Worm (Caenorhabditis elegans) whole organism, L1 larva: ENCODE results near the gene rpb-11.

Source experiments
- C04F5.9 ChIP-seq: sonication (generic microtip); optimal IDR thresholded peaks from 2 replicates; lab custom pipeline; 2016; ENCODE audit warnings: missing genetic modification characterization, missing compliant biosample characterization
- C16A3.4 ChIP-seq: fragments of 150-350 bp; optimal IDR thresholded peaks from 2 replicates; lab custom pipeline; 2014; ENCODE audit warnings: missing biosample characterization, missing genetic modification characterization
- F16B12.6 ChIP-seq: fragments of 150-350 bp; optimal IDR thresholded peaks from 2 replicates; lab custom pipeline; 2014; ENCODE audit warnings: missing biosample characterization, missing genetic modification characterization
- aly-2 ChIP-seq: fragments of 150-350 bp; optimal IDR thresholded peaks from 2 replicates; lab custom pipeline; 2014; ENCODE audit warnings: missing biosample characterization, missing genetic modification characterization
- blmp-1 ChIP-seq: fragments of 150-350 bp; optimal IDR thresholded peaks from 2 replicates; lab custom pipeline; 2014; ENCODE audit warnings: missing biosample characterization, missing genetic modification characterization
- ceh-63 ChIP-seq: fragments of 200-800 bp; sonication (Bioruptor generic); optimal IDR thresholded peaks from 2 replicates; lab custom pipeline; 2018; ENCODE audit warnings: mild to moderate bottlenecking, missing genetic modification characterization, missing compliant biosample characterization
- ceh-8 ChIP-seq: fragments of 200-800 bp; sonication (Bioruptor generic); optimal IDR thresholded peaks from 2 replicates; lab custom pipeline; 2018; ENCODE audit warnings: mild to moderate bottlenecking, missing genetic modification characterization, moderate library complexity, missing compliant biosample characterization
- ceh-90 ChIP-seq: sonication (generic microtip); optimal IDR thresholded peaks from 2 replicates; lab custom pipeline; 2016; ENCODE audit warnings: missing genetic modification characterization, missing compliant biosample characterization
- ces-1 ChIP-seq: fragments of 150-350 bp; optimal IDR thresholded peaks from 2 replicates; lab custom pipeline; 2014; ENCODE audit warnings: missing biosample characterization, missing genetic modification reagents, missing genetic modification characterization
- dpl-1 ChIP-seq, 3 experiments: fragments of 150-350 bp in 2 of 3; sonication (generic microtip) in 1 of 3; optimal IDR thresholded peaks; 2 replicates each; lab custom pipeline; 2014 to 2017; ENCODE audit warnings: missing biosample characterization in 3 of 3, missing genetic modification characterization in 3 of 3, missing genetic modification reagents in 3 of 3
- dsc-1 ChIP-seq: sonication (generic microtip); optimal IDR thresholded peaks from 2 replicates; lab custom pipeline; 2016; ENCODE audit warnings: mild to moderate bottlenecking, missing genetic modification characterization, missing compliant biosample characterization
- efl-1 ChIP-seq, 4 experiments: fragments of 150-350 bp; optimal IDR thresholded peaks in 3 of 4; peaks in 1 of 4; 1 replicate in 1 of 4; 2 replicates in 3 of 4; lab custom pipeline; 2014; ENCODE audit warnings: missing biosample characterization in 2 of 4, missing genetic modification characterization in 2 of 4, missing genetic modification reagents in 2 of 4
- efl-3 ChIP-seq: fragments of 200-800 bp; sonication (Bioruptor generic); optimal IDR thresholded peaks from 2 replicates; lab custom pipeline; 2018; ENCODE audit warnings: mild to moderate bottlenecking, missing genetic modification characterization, missing compliant biosample characterization
- egl-27 ChIP-seq, 2 experiments: fragments of 150-350 bp in 1 of 2; sonication (generic microtip); optimal IDR thresholded peaks; 3 replicates each; lab custom pipeline; 2017 to 2018; ENCODE audit warnings: missing biosample characterization in 2 of 2, missing genetic modification characterization in 2 of 2, missing genetic modification reagents in 2 of 2
- elt-2 ChIP-seq: sonication (generic microtip); optimal IDR thresholded peaks from 2 replicates; lab custom pipeline; 2016; ENCODE audit warnings: missing genetic modification characterization, mild to moderate bottlenecking, inconsistent platforms, missing compliant biosample characterization, missing genetic modification reagents
- elt-3 ChIP-seq, 6 experiments: fragments of 150-350 bp in 1 of 6; sonication (generic microtip); optimal IDR thresholded peaks; 2 replicates each; lab custom pipeline; 2017 to 2018; ENCODE audit warnings: missing biosample characterization in 6 of 6, missing genetic modification characterization in 6 of 6, inconsistent platforms in 1 of 6
- ets-5 ChIP-seq: fragments of 200-800 bp; sonication (Bioruptor generic); IDR thresholded peaks from 2 replicates; pipeline ENCODE4 v1.3.6; 2022; ENCODE audit warnings: missing genetic modification characterization, missing compliant biosample characterization
- fkh-8 ChIP-seq: sonication (generic microtip); optimal IDR thresholded peaks from 2 replicates; lab custom pipeline; 2016; ENCODE audit warnings: mild to moderate bottlenecking, missing genetic modification characterization, missing compliant biosample characterization
- fos-1 ChIP-seq: fragments of 150-350 bp; optimal IDR thresholded peaks from 2 replicates; lab custom pipeline; 2014; ENCODE audit warnings: missing biosample characterization, missing genetic modification characterization
- hlh-17 ChIP-seq: fragments of 200-800 bp; sonication (Bioruptor generic); optimal IDR thresholded peaks from 2 replicates; lab custom pipeline; 2018; ENCODE audit warnings: missing genetic modification characterization, mild to moderate bottlenecking, missing compliant biosample characterization, moderate library complexity, borderline replicate concordance
- hlh-4 ChIP-seq: sonication (generic microtip); optimal IDR thresholded peaks from 2 replicates; lab custom pipeline; 2016; ENCODE audit warnings: mild to moderate bottlenecking, missing genetic modification characterization, missing compliant biosample characterization
- irx-1 ChIP-seq: sonication (generic microtip); optimal IDR thresholded peaks from 2 replicates; lab custom pipeline; 2016; ENCODE audit warnings: missing genetic modification characterization, missing compliant biosample characterization
- isw-1 ChIP-seq: fragments of 200-800 bp; sonication (Bioruptor generic); IDR thresholded peaks from 2 replicates; pipeline ENCODE4 v1.3.6; 2022; ENCODE audit warnings: missing genetic modification characterization, missing compliant biosample characterization
- lin-13 ChIP-seq: fragments of 150-350 bp; optimal IDR thresholded peaks from 2 replicates; lab custom pipeline; 2014; ENCODE audit warnings: missing biosample characterization, missing genetic modification reagents, missing genetic modification characterization
- lin-14 ChIP-seq: fragments of 200-800 bp; sonication (Bioruptor generic); optimal IDR thresholded peaks from 2 replicates; lab custom pipeline; 2018; ENCODE audit warnings: mild to moderate bottlenecking, missing genetic modification characterization, moderate library complexity, missing compliant biosample characterization
- lin-35 ChIP-seq, 2 experiments: fragments of 150-350 bp; optimal IDR thresholded peaks; 2 replicates each; lab custom pipeline; 2014; ENCODE audit warnings: missing biosample characterization in 2 of 2, missing genetic modification characterization in 2 of 2, missing genetic modification reagents in 2 of 2
- mab-9 ChIP-seq: fragments of 200-800 bp; sonication (Bioruptor generic); IDR thresholded peaks from 2 replicates; pipeline ENCODE4 v1.3.6; 2022; ENCODE audit warnings: missing genetic modification reagents, missing genetic modification characterization, missing compliant biosample characterization
- mdl-1 ChIP-seq, 2 experiments: fragments of 150-350 bp; optimal IDR thresholded peaks; 2 replicates each; lab custom pipeline; 2014 to 2017; ENCODE audit warnings: missing biosample characterization in 2 of 2, missing genetic modification characterization in 2 of 2, inconsistent platforms in 1 of 2
- mep-1 ChIP-seq: fragments of 150-350 bp; optimal IDR thresholded peaks from 2 replicates; lab custom pipeline; 2014; ENCODE audit warnings: missing biosample characterization, missing genetic modification characterization
- nhr-11 ChIP-seq: fragments of 150-350 bp; optimal IDR thresholded peaks from 2 replicates; lab custom pipeline; 2014; ENCODE audit warnings: missing biosample characterization, missing genetic modification characterization
- nhr-28 ChIP-seq: fragments of 150-350 bp; optimal IDR thresholded peaks from 2 replicates; lab custom pipeline; 2014; ENCODE audit warnings: missing biosample characterization, missing genetic modification characterization
- nhr-47 ChIP-seq: sonication (generic microtip); optimal IDR thresholded peaks from 2 replicates; lab custom pipeline; 2016; ENCODE audit warnings: mild to moderate bottlenecking, missing genetic modification characterization, moderate library complexity, missing compliant biosample characterization
- nhr-77 ChIP-seq: fragments of 150-350 bp; optimal IDR thresholded peaks from 2 replicates; lab custom pipeline; 2014; ENCODE audit warnings: missing biosample characterization, missing genetic modification characterization
- nhr-85 ChIP-seq: sonication (generic microtip); peaks from one replicate; lab custom pipeline; 2016; ENCODE audit warnings: missing genetic modification characterization, inconsistent platforms, missing compliant biosample characterization
- pag-3 ChIP-seq: sonication (generic microtip); optimal IDR thresholded peaks from 2 replicates; lab custom pipeline; 2017; ENCODE audit warnings: missing genetic modification characterization, mild to moderate bottlenecking, missing compliant biosample characterization, antibody characterized with exemption, borderline replicate concordance; ENCODE audit not compliant: insufficient read depth
- pax-3 ChIP-seq: fragments of 200-800 bp; sonication (Bioruptor generic); optimal IDR thresholded peaks from 2 replicates; lab custom pipeline; 2018; ENCODE audit warnings: mild to moderate bottlenecking, missing genetic modification characterization, moderate library complexity, missing compliant biosample characterization
- rnt-1 ChIP-seq: sonication (generic microtip); optimal IDR thresholded peaks from 2 replicates; lab custom pipeline; 2016; ENCODE audit warnings: mild to moderate bottlenecking, missing genetic modification characterization, moderate library complexity, missing compliant biosample characterization
- snpc-4 ChIP-seq: fragments of 150-350 bp; optimal IDR thresholded peaks from 2 replicates; lab custom pipeline; 2014; ENCODE audit warnings: missing biosample characterization, missing genetic modification characterization
- sup-37 ChIP-seq: fragments of 200-800 bp; sonication (Bioruptor generic); optimal IDR thresholded peaks from 2 replicates; lab custom pipeline; 2018; ENCODE audit warnings: mild to moderate bottlenecking, missing genetic modification characterization, missing compliant biosample characterization
- tlp-1 ChIP-seq: fragments of 150-350 bp; optimal IDR thresholded peaks from 2 replicates; lab custom pipeline; 2014; ENCODE audit warnings: missing biosample characterization, missing genetic modification characterization
- unc-62 ChIP-seq: fragments of 150-350 bp; optimal IDR thresholded peaks from 2 replicates; lab custom pipeline; 2014; ENCODE audit warnings: missing biosample characterization, missing genetic modification reagents, missing genetic modification characterization
- unc-98 ChIP-seq: fragments of 200-800 bp; sonication (Bioruptor generic); IDR thresholded peaks from 2 replicates; pipeline ENCODE4 v1.3.6; 2022; ENCODE audit warnings: missing genetic modification characterization, missing compliant biosample characterization
- xbp-1 ChIP-seq: sonication (generic microtip); optimal IDR thresholded peaks from 2 replicates; lab custom pipeline; 2016; ENCODE audit warnings: missing genetic modification characterization, missing compliant biosample characterization
- ztf-11 ChIP-seq, 2 experiments: sonication (generic microtip); optimal IDR thresholded peaks; 2 replicates each; lab custom pipeline; 2016 to 2017; ENCODE audit warnings: missing genetic modification characterization in 2 of 2, missing biosample characterization in 1 of 2, missing compliant biosample characterization in 1 of 2

The rpb-11 gene

ce11 chrII:14045235-14045634, 14.7 kb upstream of the rpb-11 start (continued):
- TF ChIP-seq lin-35 (GFP tag; optimal IDR thresholded peaks at IDR 0.05; lab: Kevin White, UChicago) (peak in 1 of 2 experiments; percentile 14), blmp-1 (tag; lab: Kevin White, UChicago) (peak; percentile 51), egl-27 (tag; optimal IDR thresholded peaks at IDR 0.05; lab: Kevin White, UChicago) (no peak), C16A3.4 (no peak), nhr-47 (tag; lab: Kevin White, UChicago) (peak; percentile 29), efl-1 (optimal IDR thresholded peaks at IDR 0.05; lab: Kevin White, UChicago) (no peak), efl-1 (GFP tag; optimal IDR thresholded peaks at IDR 0.05 in 1 of 2; lab: Kevin White, UChicago) (no peak), mdl-1 (tag; optimal IDR thresholded peaks at IDR 0.05; lab: Kevin White, UChicago) (no peak), unc-62 (no peak), ceh-63 (no peak), unc-98 (no peak), lin-13 (GFP tag; lab: Kevin White, UChicago) (no peak), nhr-85 (tag; lab: Kevin White, UChicago) (peak; percentile 74), aly-2 (tag; lab: Kevin White, UChicago) (no peak), ceh-90 (no peak), sup-37 (GFP tag; lab: Kevin White, UChicago) (no peak), isw-1 (no peak), ztf-11 (tag; optimal IDR thresholded peaks at IDR 0.05; lab: Kevin White, UChicago) (no peak)

- TF ChIP-seq hlh-17 (GFP tag; lab: Kevin White, UChicago): no peak
- no peak for TF ChIP-seq efl-1 (optimal IDR thresholded peaks at IDR 0.05; lab: Kevin White, UChicago)
- TF ChIP-seq efl-1 (GFP tag; optimal IDR thresholded peaks at IDR 0.05 in 1 of 2; lab: Kevin White, UChicago): peak in 1 of 2 experiments; percentile 63
- TF ChIP-seq nhr-28 (tag; lab: Kevin White, UChicago): no peak
Measured at ce11 chrII:14045934-14046470, 13.9 kb upstream of the rpb-11 start.

ce11 chrII:14046491-14046890, 13.4 kb upstream of the rpb-11 start:
- peak; percentile 25 for TF ChIP-seq lin-14 (GFP tag; lab: Kevin White, UChicago)
- TF ChIP-seq blmp-1 (tag; lab: Kevin White, UChicago): peak; percentile 65
- no peak for TF ChIP-seq ces-1 (GFP tag; lab: Kevin White, UChicago)
- TF ChIP-seq efl-1 (optimal IDR thresholded peaks at IDR 0.05; lab: Kevin White, UChicago): no peak
- peak in 1 of 2 experiments; percentile 82 for TF ChIP-seq efl-1 (GFP tag; optimal IDR thresholded peaks at IDR 0.05 in 1 of 2; lab: Kevin White, UChicago)
- TF ChIP-seq rnt-1: no peak

- peak; percentile 3 to 49 for TF ChIP-seq lin-35 (GFP tag; optimal IDR thresholded peaks at IDR 0.05; lab: Kevin White, UChicago)
- no peak for TF ChIP-seq fkh-8
- TF ChIP-seq mep-1: peak; percentile 60
- no peak for TF ChIP-seq pag-3 (tag; lab: Kevin White, UChicago)
- TF ChIP-seq hlh-17 (GFP tag; lab: Kevin White, UChicago): no peak
- TF ChIP-seq dpl-1 (GFP tag; optimal IDR thresholded peaks at IDR 0.05; lab: Kevin White, UChicago): peak in 2 of 3 experiments; percentile 4 to 20
- no peak for TF ChIP-seq snpc-4 (tag; lab: Kevin White, UChicago)
- TF ChIP-seq F16B12.6 (tag; lab: Kevin White, UChicago): no peak
- peak in 2 of 6 experiments; percentile 47 to 78 for TF ChIP-seq elt-3 (tag; optimal IDR thresholded peaks at IDR 0.05; lab: Kevin White, UChicago)
- no peak for TF ChIP-seq pax-3 (tag; lab: Kevin White, UChicago)
- TF ChIP-seq lin-13 (GFP tag; lab: Kevin White, UChicago): no peak
- no peak for TF ChIP-seq ceh-90
- no peak for TF ChIP-seq dsc-1 (tag; lab: Kevin White, UChicago)
- TF ChIP-seq efl-3: no peak
- TF ChIP-seq mab-9 (GFP tag; lab: Robert Waterston, UW): no peak
- peak; percentile 80 for TF ChIP-seq blmp-1 (tag; lab: Kevin White, UChicago)
- no peak for TF ChIP-seq hlh-4 (tag; lab: Kevin White, UChicago)
- no peak for TF ChIP-seq fos-1
- no peak for TF ChIP-seq C04F5.9 (tag; lab: Kevin White, UChicago)
- TF ChIP-seq tlp-1: no peak
- no peak for TF ChIP-seq ceh-8
- no peak for TF ChIP-seq xbp-1 (tag; lab: Kevin White, UChicago)
- no peak for TF ChIP-seq nhr-11 (tag; lab: Kevin White, UChicago)
- TF ChIP-seq ets-5 (GFP tag; lab: Robert Waterston, UW): no peak
- peak; percentile 63 for TF ChIP-seq elt-2 (tag; lab: Kevin White, UChicago)
- no peak for TF ChIP-seq aly-2 (tag; lab: Kevin White, UChicago)
- TF ChIP-seq irx-1 (tag; lab: Kevin White, UChicago): no peak
- peak; percentile 55 for TF ChIP-seq nhr-77 (tag; lab: Kevin White, UChicago)
- TF ChIP-seq nhr-28 (tag; lab: Kevin White, UChicago): no peak
Measured at ce11 chrII:14049097-14049496, 10.8 kb upstream of the rpb-11 start.
